Worm (Caenorhabditis elegans) whole organism, L1 larva: Measurements from ENCODE around the gene F14D7.18.

Experiments
- fos-1 ChIP-seq: fragments of 150-350 bp; optimal IDR thresholded peaks from 2 replicates; lab custom pipeline; 2014; ENCODE audit warnings: missing biosample characterization, missing genetic modification characterization
- lin-39 ChIP-seq: fragments of 150-350 bp; optimal IDR thresholded peaks from 2 replicates; lab custom pipeline; 2014; ENCODE audit warnings: missing biosample characterization, missing genetic modification reagents, missing genetic modification characterization
- lir-3 ChIP-seq: sonication (generic microtip); optimal IDR thresholded peaks from 2 replicates; lab custom pipeline; 2016; ENCODE audit warnings: mild to moderate bottlenecking, missing genetic modification characterization, moderate library complexity, missing compliant biosample characterization; ENCODE audit not compliant: poor library complexity
- nhr-237 ChIP-seq: fragments of 150-350 bp; optimal IDR thresholded peaks from 2 replicates; lab custom pipeline; 2014; ENCODE audit warnings: missing biosample characterization, missing genetic modification characterization
- unc-130 ChIP-seq: fragments of 150-350 bp; optimal IDR thresholded peaks from 2 replicates; lab custom pipeline; 2017; ENCODE audit warnings: missing biosample characterization, missing genetic modification characterization, inconsistent platforms
- unc-62 ChIP-seq: fragments of 150-350 bp; optimal IDR thresholded peaks from 2 replicates; lab custom pipeline; 2014; ENCODE audit warnings: missing biosample characterization, missing genetic modification reagents, missing genetic modification characterization
- ztf-4 ChIP-seq: fragments of 150-350 bp; optimal IDR thresholded peaks from 2 replicates; lab custom pipeline; 2014; ENCODE audit warnings: missing biosample characterization, missing genetic modification characterization

DNA sequence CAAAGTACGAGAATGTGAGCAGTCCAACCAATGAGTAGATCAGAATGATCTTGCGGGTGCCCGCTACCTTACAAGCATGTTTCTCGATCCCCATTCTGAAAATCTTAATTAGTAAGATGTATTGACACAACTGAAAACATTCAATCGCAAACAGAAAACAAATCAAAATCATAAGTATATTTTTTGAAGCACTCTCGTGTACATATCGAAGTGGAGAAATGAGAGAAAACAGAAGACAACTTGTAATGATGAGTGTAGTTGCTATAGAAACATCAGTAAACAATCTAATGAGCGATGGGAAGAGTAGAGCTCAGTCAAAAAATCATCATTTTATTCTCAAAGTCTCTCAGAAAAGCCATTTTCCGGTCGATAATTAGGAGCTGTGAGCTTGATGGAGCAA, 22.2 kb upstream of the F14D7.18 start, which contains the start of gene F14D7.8:
- TF ChIP-seq unc-130 (tag; lab: Kevin White, UChicago), result no peak
- no peak for TF ChIP-seq lin-39 (tag; lab: Kevin White, UChicago)
- TF ChIP-seq ztf-4 (tag; lab: Kevin White, UChicago), result no peak
- TF ChIP-seq lir-3 (tag; lab: Kevin White, UChicago), result no peak
- TF ChIP-seq nhr-237 (tag; lab: Kevin White, UChicago), result no peak
- no peak for TF ChIP-seq unc-62 (GFP tag; lab: Kevin White, UChicago)
- TF ChIP-seq fos-1, result no peak
